Fruit fly (Drosophila melanogaster) whole organism, embryonic: ENCODE data around the gene Sur.

Experiments
- Asciz ChIP-seq: fragments of 200-800 bp; sonication (Bioruptor generic); optimal IDR thresholded peaks from 2 replicates; lab custom pipeline; 2017; ENCODE audit warnings: missing biosample characterization, mild to moderate bottlenecking, missing genetic modification characterization, missing genetic modification reagents
- Atf-2 ChIP-seq: fragments of 200-800 bp; sonication (Bioruptor generic); optimal IDR thresholded peaks from 2 replicates; lab custom pipeline; 2016; ENCODE audit warnings: missing biosample characterization, missing genetic modification characterization
- BtbVII ChIP-seq: fragments of 200-800 bp; sonication (Bioruptor generic); optimal IDR thresholded peaks from 3 replicates; lab custom pipeline; 2017; ENCODE audit warnings: missing biosample characterization, mild to moderate bottlenecking, missing genetic modification characterization
- CG10147 ChIP-seq: fragments of 200-800 bp; sonication (Bioruptor generic); optimal IDR thresholded peaks from 2 replicates; lab custom pipeline; 2019; ENCODE audit warnings: missing biosample characterization, mild to moderate bottlenecking, missing genetic modification characterization, moderate library complexity
- CG10979 ChIP-seq: fragments of 200-800 bp; sonication (Bioruptor generic); optimal IDR thresholded peaks from 2 replicates; lab custom pipeline; 2018; ENCODE audit warnings: missing biosample characterization, mild to moderate bottlenecking, missing genetic modification characterization, moderate library complexity
- CG11093 ChIP-seq: fragments of 200-800 bp; sonication (Bioruptor generic); IDR thresholded peaks from 3 replicates; pipeline ENCODE4 v1.3.6; 2022; ENCODE audit warnings: missing biosample characterization, missing genetic modification characterization
- CG12236 ChIP-seq: fragments of 200-800 bp; sonication (Bioruptor generic); optimal IDR thresholded peaks from 2 replicates; lab custom pipeline; 2016; ENCODE audit warnings: missing biosample characterization, missing genetic modification characterization
- CG14710 ChIP-seq: fragments of 200-800 bp; sonication (Bioruptor generic); optimal IDR thresholded peaks from 3 replicates; lab custom pipeline; 2019; ENCODE audit warnings: missing biosample characterization, mild to moderate bottlenecking, missing genetic modification characterization, moderate library complexity
- CG16813 ChIP-seq: fragments of 200-800 bp; sonication (Bioruptor generic); IDR thresholded peaks from 3 replicates; pipeline ENCODE4 v1.3.6; 2022; ENCODE audit warnings: missing biosample characterization, missing genetic modification characterization; ENCODE audit not compliant: partially characterized antibody
- CG17361 ChIP-seq: fragments of 200-800 bp; sonication (Bioruptor generic); IDR thresholded peaks from 3 replicates; pipeline ENCODE4 v1.3.6; 2022; ENCODE audit warnings: missing biosample characterization, missing genetic modification characterization
- CG17385 ChIP-seq: fragments of 200-800 bp; sonication (Bioruptor generic); optimal IDR thresholded peaks from 3 replicates; lab custom pipeline; 2018; ENCODE audit warnings: missing biosample characterization, mild to moderate bottlenecking, missing genetic modification characterization
- CG17802 ChIP-seq: fragments of 200-800 bp; sonication (Bioruptor generic); optimal IDR thresholded peaks from 2 replicates; lab custom pipeline; 2018; ENCODE audit warnings: missing biosample characterization, mild to moderate bottlenecking, missing genetic modification characterization, moderate library complexity
- CG17829 ChIP-seq: fragments of 200-800 bp; optimal IDR thresholded peaks from 2 replicates; lab custom pipeline; 2019; ENCODE audit warnings: missing biosample characterization, mild to moderate bottlenecking, missing genetic modification characterization, moderate library complexity
- CG2712 ChIP-seq: fragments of 200-800 bp; optimal IDR thresholded peaks from 3 replicates; lab custom pipeline; 2019; ENCODE audit warnings: missing biosample characterization, mild to moderate bottlenecking, missing genetic modification characterization, moderate library complexity
- CG2889 ChIP-seq: fragments of 200-800 bp; sonication (Bioruptor generic); IDR thresholded peaks from 3 replicates; pipeline ENCODE4 v1.3.6; 2022; ENCODE audit warnings: missing biosample characterization, missing genetic modification characterization
- CG31441 ChIP-seq: fragments of 200-800 bp; sonication (Bioruptor generic); IDR thresholded peaks from 2 replicates; pipeline ENCODE4 v1.3.6; 2022; ENCODE audit warnings: missing biosample characterization, missing genetic modification characterization
- CG3847 ChIP-seq: fragments of 200-800 bp; sonication (Bioruptor generic); IDR thresholded peaks from 2 replicates; pipeline ENCODE4 v1.3.6; 2022; ENCODE audit warnings: missing biosample characterization, missing genetic modification characterization
- CG5180 ChIP-seq: fragments of 200-800 bp; sonication (Bioruptor generic); optimal IDR thresholded peaks from 3 replicates; lab custom pipeline; 2017; ENCODE audit warnings: missing biosample characterization, missing genetic modification characterization, mild to moderate bottlenecking, moderate library complexity, missing genetic modification reagents
- CG6765 ChIP-seq: fragments of 200-800 bp; sonication (Bioruptor generic); optimal IDR thresholded peaks from 3 replicates; lab custom pipeline; 2017; ENCODE audit warnings: missing biosample characterization, mild to moderate bottlenecking, missing genetic modification characterization
- CG6854 ChIP-seq: fragments of 200-800 bp; sonication (Bioruptor generic); optimal IDR thresholded peaks from 3 replicates; lab custom pipeline; 2017; ENCODE audit warnings: missing biosample characterization, mild to moderate bottlenecking, missing genetic modification characterization
- CG9609 ChIP-seq: fragments of 200-800 bp; sonication (Bioruptor generic); optimal IDR thresholded peaks from 3 replicates; lab custom pipeline; 2016; ENCODE audit warnings: missing biosample characterization, missing genetic modification characterization
- CG9876 ChIP-seq: fragments of 200-800 bp; sonication (Bioruptor generic); optimal IDR thresholded peaks from 2 replicates; lab custom pipeline; 2016; ENCODE audit warnings: missing biosample characterization, missing genetic modification characterization
- Dip3 ChIP-seq: fragments of 200-800 bp; sonication (Bioruptor generic); optimal IDR thresholded peaks from 3 replicates; lab custom pipeline; 2016; ENCODE audit warnings: missing biosample characterization, missing genetic modification characterization
- Dp ChIP-seq: fragments of 200-800 bp; sonication (Bioruptor generic); optimal IDR thresholded peaks from 2 replicates; lab custom pipeline; 2018; ENCODE audit warnings: missing biosample characterization, mild to moderate bottlenecking, missing genetic modification characterization, moderate library complexity
- Fer3 ChIP-seq: fragments of 200-800 bp; sonication (Bioruptor generic); optimal IDR thresholded peaks from 2 replicates; lab custom pipeline; 2018; ENCODE audit warnings: missing biosample characterization, mild to moderate bottlenecking, missing genetic modification characterization, moderate library complexity
- Hand ChIP-seq: fragments of 200-800 bp; sonication (Bioruptor generic); optimal IDR thresholded peaks from 2 replicates; lab custom pipeline; 2017; ENCODE audit warnings: mild to moderate bottlenecking, missing biosample characterization, missing genetic modification reagents, missing genetic modification characterization
- Meics ChIP-seq: fragments of 200-800 bp; sonication (Bioruptor generic); optimal IDR thresholded peaks from 2 replicates; lab custom pipeline; 2017; ENCODE audit warnings: missing biosample characterization, mild to moderate bottlenecking, missing genetic modification characterization
- NC2α ChIP-seq: fragments of 200-800 bp; sonication (Bioruptor generic); optimal IDR thresholded peaks from 2 replicates; lab custom pipeline; 2016; ENCODE audit warnings: missing biosample characterization, missing genetic modification characterization
- Nf-YB ChIP-seq: fragments of 200-800 bp; sonication (Bioruptor generic); optimal IDR thresholded peaks from 3 replicates; lab custom pipeline; 2019; ENCODE audit warnings: missing biosample characterization, mild to moderate bottlenecking, missing genetic modification characterization, moderate library complexity
- Vsx1 ChIP-seq: fragments of 200-800 bp; sonication (Bioruptor generic); optimal IDR thresholded peaks from 2 replicates; lab custom pipeline; 2017; ENCODE audit warnings: missing biosample characterization, mild to moderate bottlenecking, missing genetic modification characterization, missing genetic modification reagents
- ash1 ChIP-seq: fragments of 200-800 bp; sonication (Bioruptor generic); optimal IDR thresholded peaks from 2 replicates; lab custom pipeline; 2018; ENCODE audit warnings: missing biosample characterization, mild to moderate bottlenecking, missing genetic modification characterization
- az2 ChIP-seq: fragments of 200-800 bp; sonication (Bioruptor generic); optimal IDR thresholded peaks from 3 replicates; lab custom pipeline; 2016; ENCODE audit warnings: missing biosample characterization, missing genetic modification characterization
- btn ChIP-seq: fragments of 200-800 bp; sonication (Bioruptor generic); optimal IDR thresholded peaks from 2 replicates; lab custom pipeline; 2016; ENCODE audit warnings: missing biosample characterization, missing genetic modification characterization
- cas ChIP-seq: fragments of 200-800 bp; sonication (Bioruptor generic); IDR thresholded peaks from 2 replicates; pipeline ENCODE4 v1.3.6; 2022; ENCODE audit warnings: missing biosample characterization, missing genetic modification characterization
- eyg ChIP-seq: fragments of 200-800 bp; sonication (Bioruptor generic); optimal IDR thresholded peaks from 3 replicates; lab custom pipeline; 2016; ENCODE audit warnings: missing biosample characterization, missing genetic modification characterization
- insv ChIP-seq, 2 experiments: fragments of 200-800 bp; sonication (Bioruptor generic); optimal IDR thresholded peaks; 3 replicates each; lab custom pipeline; 2016 to 2018; ENCODE audit warnings: missing biosample characterization in 2 of 2, missing genetic modification characterization in 2 of 2
- jigr1 ChIP-seq: fragments of 200-800 bp; sonication (Bioruptor generic); IDR thresholded peaks from 3 replicates; pipeline ENCODE4 v1.3.6; 2022; ENCODE audit warnings: missing biosample characterization, missing genetic modification characterization
- jing ChIP-seq: fragments of 200-800 bp; sonication (Bioruptor generic); optimal IDR thresholded peaks from 2 replicates; lab custom pipeline; 2018; ENCODE audit warnings: missing biosample characterization, mild to moderate bottlenecking, missing genetic modification characterization
- ken ChIP-seq: fragments of 200-800 bp; sonication (Bioruptor generic); IDR thresholded peaks from 3 replicates; pipeline ENCODE4 v1.3.6; 2022; ENCODE audit warnings: missing biosample characterization, missing genetic modification characterization
- nerfin-1 ChIP-seq: fragments of 200-800 bp; sonication (Bioruptor generic); optimal IDR thresholded peaks from 3 replicates; lab custom pipeline; 2019; ENCODE audit warnings: missing biosample characterization, mild to moderate bottlenecking, missing genetic modification characterization, moderate library complexity
- nmo ChIP-seq: fragments of 200-800 bp; sonication (Bioruptor generic); optimal IDR thresholded peaks from 2 replicates; lab custom pipeline; 2018; ENCODE audit warnings: missing biosample characterization, mild to moderate bottlenecking, missing genetic modification characterization, moderate library complexity
- org-1 ChIP-seq: fragments of 200-800 bp; sonication (Bioruptor generic); optimal IDR thresholded peaks from 2 replicates; lab custom pipeline; 2017; ENCODE audit warnings: missing biosample characterization, missing genetic modification characterization
- p53 ChIP-seq: fragments of 200-800 bp; sonication (Bioruptor generic); optimal IDR thresholded peaks from 2 replicates; lab custom pipeline; 2016; ENCODE audit warnings: missing biosample characterization, missing genetic modification characterization
- pfk ChIP-seq: fragments of 200-800 bp; sonication (Bioruptor generic); optimal IDR thresholded peaks from 2 replicates; lab custom pipeline; 2018; ENCODE audit warnings: missing biosample characterization, mild to moderate bottlenecking, missing genetic modification characterization, moderate library complexity
- pum ChIP-seq: fragments of 200-800 bp; sonication (Bioruptor generic); optimal IDR thresholded peaks from 2 replicates; lab custom pipeline; 2016; ENCODE audit warnings: missing biosample characterization, missing genetic modification characterization
- row ChIP-seq: fragments of 200-800 bp; sonication (Bioruptor generic); IDR thresholded peaks from 3 replicates; pipeline ENCODE4 v1.3.6; 2022; ENCODE audit warnings: missing biosample characterization, missing genetic modification characterization
- sens ChIP-seq: fragments of 200-800 bp; sonication (Bioruptor generic); peaks from one replicate; lab custom pipeline; 2016; ENCODE audit warnings: missing biosample characterization, missing genetic modification characterization
- slou ChIP-seq: fragments of 200-800 bp; sonication (Bioruptor generic); optimal IDR thresholded peaks from 3 replicates; lab custom pipeline; 2016; ENCODE audit warnings: missing biosample characterization, missing genetic modification characterization
- stwl ChIP-seq: fragments of 200-800 bp; sonication (Bioruptor generic); optimal IDR thresholded peaks from 3 replicates; lab custom pipeline; 2018; ENCODE audit warnings: missing biosample characterization, mild to moderate bottlenecking, missing genetic modification characterization, moderate library complexity
- tgo ChIP-seq: fragments of 200-800 bp; sonication (Bioruptor generic); IDR thresholded peaks from 3 replicates; pipeline ENCODE4 v1.3.6; 2022; ENCODE audit warnings: missing biosample characterization, missing genetic modification characterization
- twi ChIP-seq: fragments of 200-800 bp; optimal IDR thresholded peaks from 2 replicates; lab custom pipeline; 2019; ENCODE audit warnings: missing biosample characterization, mild to moderate bottlenecking, missing genetic modification characterization, moderate library complexity

Gene Sur

dm6 chr2L:10200847-10201246, 1.9 kb upstream of the Sur start, which contains the start of the genes Ripalpha and RpL7 (continued):
- peak; percentile 91 for TF ChIP-seq CG17802 (tag; lab: Kevin White, UChicago)
- TF ChIP-seq CG10979 (tag; lab: Kevin White, UChicago), result peak; percentile 86
- peak; percentile 98 for TF ChIP-seq Vsx1
- TF ChIP-seq BtbVII, result peak; percentile 98
- TF ChIP-seq cas (GFP tag; lab: Robert Waterston, UW), result peak; percentile 93
- TF ChIP-seq CG17385 (GFP tag; lab: Kevin White, UChicago), result peak; percentile 95
- TF ChIP-seq sens (GFP tag; lab: Kevin White, UChicago), result peak; percentile 100
- peak; percentile 98 for TF ChIP-seq p53 (GFP tag; lab: Kevin White, UChicago)
- TF ChIP-seq slou (GFP tag; lab: Kevin White, UChicago), result peak; percentile 96
- TF ChIP-seq CG2712, result peak; percentile 92
- TF ChIP-seq Atf-2 (GFP tag; lab: Kevin White, UChicago), result peak; percentile 95
- TF ChIP-seq CG12236 (GFP tag; lab: Kevin White, UChicago), result peak; percentile 98
- TF ChIP-seq CG17829 (tag; lab: Kevin White, UChicago), result peak; percentile 90
- TF ChIP-seq Fer3 (tag; lab: Kevin White, UChicago), result peak; percentile 97
- peak; percentile 88 for TF ChIP-seq pfk
- TF ChIP-seq org-1 (GFP tag; lab: Kevin White, UChicago), result peak; percentile 97
- peak; percentile 99 for TF ChIP-seq Meics (GFP tag; lab: Kevin White, UChicago)
- TF ChIP-seq CG9876 (GFP tag; lab: Kevin White, UChicago), result peak; percentile 99
- TF ChIP-seq CG9609 (GFP tag; lab: Kevin White, UChicago), result peak; percentile 98
- peak; percentile 80 for TF ChIP-seq twi (tag; lab: Kevin White, UChicago)
- peak; percentile 100 for TF ChIP-seq CG6765 (GFP tag; lab: Kevin White, UChicago)
- TF ChIP-seq row (GFP tag; lab: Robert Waterston, UW), result peak; percentile 83
- peak; percentile 97 for TF ChIP-seq CG14710 (tag; lab: Kevin White, UChicago)
- TF ChIP-seq CG10147 (GFP tag; lab: Kevin White, UChicago), result peak; percentile 89
- TF ChIP-seq NC2α (GFP tag; lab: Kevin White, UChicago), result peak; percentile 97
- peak; percentile 98 for TF ChIP-seq stwl (tag; lab: Kevin White, UChicago)
- TF ChIP-seq Dp (GFP tag; lab: Kevin White, UChicago), result peak; percentile 78
- peak in 1 of 2 experiments; percentile 87 for TF ChIP-seq insv (GFP tag; optimal IDR thresholded peaks at IDR 0.05; lab: Kevin White, UChicago)
- peak; percentile 84 for TF ChIP-seq Nf-YB (GFP tag; lab: Kevin White, UChicago)
- TF ChIP-seq CG17361 (GFP tag; lab: Robert Waterston, UW), result peak; percentile 94
- TF ChIP-seq az2 (GFP tag; lab: Kevin White, UChicago), result peak; percentile 96
- peak; percentile 72 for TF ChIP-seq CG11093 (GFP tag; lab: Robert Waterston, UW)
- peak; percentile 92 for TF ChIP-seq tgo (GFP tag; lab: Robert Waterston, UW)
- TF ChIP-seq jigr1 (GFP tag; lab: Robert Waterston, UW), result peak; percentile 50; the same call in 1 of the 3 replicates
- peak; percentile 100 for TF ChIP-seq ash1 (GFP tag; lab: Kevin White, UChicago)
- peak; percentile 97 for TF ChIP-seq Dip3 (GFP tag; lab: Kevin White, UChicago)
- peak; percentile 97 for TF ChIP-seq eyg (GFP tag; lab: Kevin White, UChicago)
- peak; percentile 87 for TF ChIP-seq CG2889 (GFP tag; lab: Robert Waterston, UW)
- peak; percentile 91 for TF ChIP-seq nerfin-1 (tag; lab: Kevin White, UChicago)
- peak; percentile 96 for TF ChIP-seq Asciz
- TF ChIP-seq pum (GFP tag; lab: Kevin White, UChicago), result peak; percentile 96
- peak; percentile 96 for TF ChIP-seq CG31441 (GFP tag; lab: Robert Waterston, UW)
- TF ChIP-seq CG5180 (GFP tag; lab: Kevin White, UChicago), result peak; percentile 89
- TF ChIP-seq jing (GFP tag; lab: Kevin White, UChicago), result peak; percentile 88
- TF ChIP-seq CG6854 (GFP tag; lab: Kevin White, UChicago), result peak; percentile 92
- peak; percentile 95 for TF ChIP-seq nmo (GFP tag; lab: Kevin White, UChicago)
- TF ChIP-seq ken (GFP tag; lab: Robert Waterston, UW), result peak; percentile 98
- TF ChIP-seq CG3847 (GFP tag; lab: Robert Waterston, UW), result peak; percentile 98
- TF ChIP-seq btn (GFP tag; lab: Kevin White, UChicago), result peak; percentile 97
- TF ChIP-seq CG16813 (GFP tag; lab: Robert Waterston, UW), result peak; percentile 94
- peak; percentile 93 for TF ChIP-seq Hand (GFP tag; lab: Kevin White, UChicago)
